Worm (Caenorhabditis elegans): ENCODE results near the gene C50B6.1.
A peak's percentile ranks its signal among the peaks of the same experiment; 100 is the strongest.

The C50B6.1 gene

ce11 chrV:13357652-13358281 lies 49.1 kb downstream of the C50B6.1 start, which contains the start of gene F32H5.1 (continued):
- no peak for TF ChIP-seq lir-3 (tag; optimal IDR thresholded peaks at IDR 0.05; ENCODE audit: poor library complexity)
- peak; percentile 91 for TF ChIP-seq elt-2 (tag; optimal IDR thresholded peaks at IDR 0.05)
- TF ChIP-seq fkh-8 (tag; optimal IDR thresholded peaks at IDR 0.05): no peak
- no peak for TF ChIP-seq nhr-77 (tag; optimal IDR thresholded peaks at IDR 0.05)
- TF ChIP-seq hlh-4 (tag; optimal IDR thresholded peaks at IDR 0.05): no peak
